Fruit fly (Drosophila melanogaster) whole organism, embryonic: ENCODE measurements around the gene Girdin.

Experiments used
- Atf6 ChIP-seq: fragments of 200-800 bp; sonication (Bioruptor generic); IDR thresholded peaks from 2 replicates; pipeline ENCODE4 v1.3.6; 2022; ENCODE audit warnings: missing biosample characterization, missing genetic modification characterization
- CG10321 ChIP-seq: fragments of 200-800 bp; sonication (Bioruptor generic); IDR thresholded peaks from 2 replicates; pipeline ENCODE4 v1.3.6; 2022; ENCODE audit warnings: missing biosample characterization, missing genetic modification characterization
- CG11504 ChIP-seq: fragments of 200-800 bp; sonication (Bioruptor generic); optimal IDR thresholded peaks from 3 replicates; lab custom pipeline; 2019; ENCODE audit warnings: missing biosample characterization, mild to moderate bottlenecking, missing genetic modification characterization, moderate library complexity
- CG11696 ChIP-seq: fragments of 200-800 bp; sonication (Bioruptor generic); IDR thresholded peaks from 2 replicates; pipeline ENCODE4 v1.3.6; 2022; ENCODE audit warnings: missing biosample characterization, missing genetic modification characterization
- CG1233 ChIP-seq: fragments of 200-800 bp; sonication (Bioruptor generic); optimal IDR thresholded peaks from 4 replicates; lab custom pipeline; 2018; ENCODE audit warnings: missing biosample characterization, mild to moderate bottlenecking, missing genetic modification characterization
- CG13123 ChIP-seq: fragments of 200-800 bp; sonication (Bioruptor generic); optimal IDR thresholded peaks from 2 replicates; lab custom pipeline; 2016; ENCODE audit warnings: missing biosample characterization, missing genetic modification characterization
- CG14014 ChIP-seq: fragments of 200-800 bp; sonication (Bioruptor generic); IDR thresholded peaks from 2 replicates; pipeline ENCODE4 v1.3.6; 2022; ENCODE audit warnings: missing biosample characterization, missing genetic modification characterization
- CG14965 ChIP-seq: fragments of 200-800 bp; sonication (Bioruptor generic); optimal IDR thresholded peaks from 2 replicates; lab custom pipeline; 2016; ENCODE audit warnings: missing biosample characterization, missing genetic modification characterization, borderline replicate concordance
- CG16863 ChIP-seq: fragments of 200-800 bp; sonication (Bioruptor generic); optimal IDR thresholded peaks from 3 replicates; lab custom pipeline; 2016; ENCODE audit warnings: missing biosample characterization, missing genetic modification characterization
- CG17385 ChIP-seq: fragments of 200-800 bp; sonication (Bioruptor generic); optimal IDR thresholded peaks from 3 replicates; lab custom pipeline; 2018; ENCODE audit warnings: missing biosample characterization, mild to moderate bottlenecking, missing genetic modification characterization
- CG18619 ChIP-seq: fragments of 200-800 bp; sonication (Bioruptor generic); optimal IDR thresholded peaks from 3 replicates; lab custom pipeline; 2017; ENCODE audit warnings: missing biosample characterization, mild to moderate bottlenecking, missing genetic modification characterization
- CG2889 ChIP-seq: fragments of 200-800 bp; sonication (Bioruptor generic); IDR thresholded peaks from 3 replicates; pipeline ENCODE4 v1.3.6; 2022; ENCODE audit warnings: missing biosample characterization, missing genetic modification characterization
- CG3281 ChIP-seq: fragments of 200-800 bp; sonication (Bioruptor generic); optimal IDR thresholded peaks from 3 replicates; lab custom pipeline; 2017; ENCODE audit warnings: missing biosample characterization, mild to moderate bottlenecking, missing genetic modification characterization
- CG3847 ChIP-seq: fragments of 200-800 bp; sonication (Bioruptor generic); IDR thresholded peaks from 2 replicates; pipeline ENCODE4 v1.3.6; 2022; ENCODE audit warnings: missing biosample characterization, missing genetic modification characterization
- CG4328 ChIP-seq: fragments of 200-800 bp; sonication (Bioruptor generic); optimal IDR thresholded peaks from 3 replicates; lab custom pipeline; 2017; ENCODE audit warnings: missing biosample characterization, missing genetic modification reagents, missing genetic modification characterization
- CG4360 ChIP-seq: fragments of 200-800 bp; sonication (Bioruptor generic); IDR thresholded peaks from 2 replicates; pipeline ENCODE4 v1.3.6; 2022; ENCODE audit warnings: missing biosample characterization, missing genetic modification characterization
- CG4424 ChIP-seq: fragments of 200-800 bp; sonication (Bioruptor generic); optimal IDR thresholded peaks from 3 replicates; lab custom pipeline; 2016; ENCODE audit warnings: missing biosample characterization, missing genetic modification characterization
- CG4854 ChIP-seq: fragments of 200-800 bp; sonication (Bioruptor generic); optimal IDR thresholded peaks from 2 replicates; lab custom pipeline; 2016; ENCODE audit warnings: missing biosample characterization, missing genetic modification characterization, inconsistent platforms
- CG6689 ChIP-seq: fragments of 200-800 bp; sonication (Bioruptor generic); IDR thresholded peaks from 2 replicates; pipeline ENCODE4 v1.3.6; 2022; ENCODE audit warnings: missing biosample characterization, missing genetic modification characterization
- CG8359 ChIP-seq: fragments of 200-800 bp; sonication (Bioruptor generic); optimal IDR thresholded peaks from 2 replicates; lab custom pipeline; 2017; ENCODE audit warnings: missing biosample characterization, mild to moderate bottlenecking, missing genetic modification characterization, borderline replicate concordance
- Ets65A ChIP-seq: fragments of 200-800 bp; sonication (Bioruptor generic); peaks from one replicate; lab custom pipeline; 2016; ENCODE audit warnings: missing biosample characterization, missing genetic modification characterization
- Ets97D ChIP-seq: fragments of 200-800 bp; sonication (Bioruptor generic); optimal IDR thresholded peaks from 3 replicates; lab custom pipeline; 2016; ENCODE audit warnings: missing biosample characterization, missing genetic modification characterization
- Hmr ChIP-seq: fragments of 200-800 bp; sonication (Bioruptor generic); optimal IDR thresholded peaks from 3 replicates; lab custom pipeline; 2017; ENCODE audit warnings: mild to moderate bottlenecking, missing biosample characterization, missing genetic modification reagents, missing genetic modification characterization
- NK7.1 ChIP-seq: fragments of 200-800 bp; sonication (Bioruptor generic); optimal IDR thresholded peaks from 3 replicates; lab custom pipeline; 2016; ENCODE audit warnings: missing biosample characterization, missing genetic modification characterization
- Oli ChIP-seq: fragments of 200-800 bp; sonication (Bioruptor generic); optimal IDR thresholded peaks from 2 replicates; lab custom pipeline; 2018; ENCODE audit warnings: missing biosample characterization, mild to moderate bottlenecking, missing genetic modification characterization, moderate library complexity
- Ravus ChIP-seq: fragments of 200-800 bp; sonication (Bioruptor generic); IDR thresholded peaks from 2 replicates; pipeline ENCODE4 v1.3.6; 2022; ENCODE audit warnings: missing biosample characterization, missing genetic modification characterization
- Rfx ChIP-seq: fragments of 200-800 bp; sonication (Bioruptor generic); IDR thresholded peaks from 2 replicates; pipeline ENCODE4 v1.3.6; 2022; ENCODE audit warnings: missing biosample characterization, missing genetic modification characterization
- Rx ChIP-seq: fragments of 200-800 bp; sonication (Bioruptor generic); IDR thresholded peaks from 2 replicates; pipeline ENCODE4 v1.3.6; 2022; ENCODE audit warnings: missing biosample characterization, missing genetic modification characterization
- Xrp1 ChIP-seq: fragments of 200-800 bp; sonication (Bioruptor generic); IDR thresholded peaks from 2 replicates; pipeline ENCODE4 v1.3.6; 2022; ENCODE audit warnings: missing biosample characterization, missing genetic modification characterization
- bbx ChIP-seq: fragments of 200-800 bp; sonication (Bioruptor generic); IDR thresholded peaks from 2 replicates; pipeline ENCODE4 v1.3.6; 2022; ENCODE audit warnings: missing biosample characterization, missing genetic modification characterization; ENCODE audit not compliant: partially characterized antibody
- bcd ChIP-seq: fragments of 200-800 bp; sonication (Bioruptor generic); optimal IDR thresholded peaks from 2 replicates; lab custom pipeline; 2017; ENCODE audit warnings: missing biosample characterization, mild to moderate bottlenecking, missing genetic modification characterization
- chif ChIP-seq, 2 experiments: fragments of 200-800 bp; sonication (Bioruptor generic); optimal IDR thresholded peaks; 3 replicates each; lab custom pipeline; 2016; ENCODE audit warnings: missing biosample characterization in 2 of 2, missing genetic modification characterization in 2 of 2
- chn ChIP-seq: fragments of 200-800 bp; sonication (Bioruptor generic); optimal IDR thresholded peaks from 2 replicates; lab custom pipeline; 2016; ENCODE audit warnings: missing biosample characterization, missing genetic modification characterization
- emc ChIP-seq: fragments of 200-800 bp; sonication (Bioruptor generic); optimal IDR thresholded peaks from 2 replicates; lab custom pipeline; 2016; ENCODE audit warnings: missing biosample characterization, missing genetic modification characterization
- fd3F ChIP-seq: fragments of 200-800 bp; sonication (Bioruptor generic); optimal IDR thresholded peaks from 2 replicates; lab custom pipeline; 2018; ENCODE audit warnings: missing biosample characterization, mild to moderate bottlenecking, missing genetic modification characterization, moderate library complexity
- ftz-f1 ChIP-seq: fragments of 200-800 bp; sonication (Bioruptor generic); optimal IDR thresholded peaks from 2 replicates; lab custom pipeline; 2016; ENCODE audit warnings: missing biosample characterization, missing genetic modification characterization
- fu2 ChIP-seq: fragments of 200-800 bp; sonication (Bioruptor generic); optimal IDR thresholded peaks from 2 replicates; lab custom pipeline; 2016; ENCODE audit warnings: missing biosample characterization, missing genetic modification characterization
- gem ChIP-seq: fragments of 200-800 bp; sonication (Bioruptor generic); optimal IDR thresholded peaks from 2 replicates; lab custom pipeline; 2019; ENCODE audit warnings: missing biosample characterization, mild to moderate bottlenecking, missing genetic modification characterization, moderate library complexity
- hbn ChIP-seq: fragments of 200-800 bp; sonication (Bioruptor generic); IDR thresholded peaks from 2 replicates; pipeline ENCODE4 v1.3.6; 2022; ENCODE audit warnings: missing biosample characterization, missing genetic modification characterization; ENCODE audit not compliant: partially characterized antibody
- inv ChIP-seq: fragments of 200-800 bp; sonication (Bioruptor generic); IDR thresholded peaks from 2 replicates; pipeline ENCODE4 v1.3.6; 2022; ENCODE audit warnings: missing biosample characterization, missing genetic modification characterization; ENCODE audit not compliant: partially characterized antibody
- lola ChIP-seq, 3 experiments: fragments of >200 bp in 2 of 3; fragments of 200-800 bp in 1 of 3; sonication (Bioruptor generic) in 1 of 3; optimal IDR thresholded peaks; 2 replicates each; lab custom pipeline; 2017 to 2019; ENCODE audit warnings: missing biosample characterization in 3 of 3, missing genetic modification characterization in 3 of 3, mild to moderate bottlenecking in 1 of 3, moderate library complexity in 1 of 3
- lov ChIP-seq, 2 experiments: fragments of 200-800 bp in 1 of 2; fragments of >200 bp in 1 of 2; sonication (Bioruptor generic) in 1 of 2; IDR thresholded peaks in 1 of 2; optimal IDR thresholded peaks in 1 of 2; 2 replicates in 1 of 2; 3 replicates in 1 of 2; pipeline versions ENCODE4 v1.3.6 to Lab custom; 2017 to 2022; ENCODE audit warnings: missing biosample characterization in 1 of 2, missing genetic modification characterization in 1 of 2
- nerfin-2 ChIP-seq: fragments of 200-800 bp; sonication (Bioruptor generic); IDR thresholded peaks from 2 replicates; pipeline ENCODE4 v1.3.6; 2022; ENCODE audit warnings: missing biosample characterization, missing genetic modification characterization; ENCODE audit not compliant: partially characterized antibody
- oc ChIP-seq: fragments of 200-800 bp; sonication (Bioruptor generic); optimal IDR thresholded peaks from 2 replicates; lab custom pipeline; 2018; ENCODE audit warnings: missing biosample characterization, mild to moderate bottlenecking, missing genetic modification characterization, moderate library complexity
- pnt ChIP-seq: fragments of 200-800 bp; sonication (Bioruptor generic); optimal IDR thresholded peaks from 3 replicates; lab custom pipeline; 2016; ENCODE audit warnings: missing biosample characterization, missing genetic modification characterization
- psq ChIP-seq: fragments of 200-800 bp; sonication (Bioruptor generic); optimal IDR thresholded peaks from 2 replicates; lab custom pipeline; 2017; ENCODE audit warnings: missing biosample characterization, missing genetic modification characterization
- rib ChIP-seq: fragments of 200-800 bp; sonication (Bioruptor generic); IDR thresholded peaks from 2 replicates; pipeline ENCODE4 v1.3.6; 2022; ENCODE audit warnings: missing biosample characterization, missing genetic modification characterization
- slp2 ChIP-seq: fragments of 200-800 bp; sonication (Bioruptor generic); optimal IDR thresholded peaks from 2 replicates; lab custom pipeline; 2016; ENCODE audit warnings: missing biosample characterization, missing genetic modification characterization
- sna ChIP-seq: fragments of 200-800 bp; sonication (Bioruptor generic); IDR thresholded peaks from 2 replicates; pipeline ENCODE4 v1.3.6; 2022; ENCODE audit warnings: missing biosample characterization, missing genetic modification characterization; ENCODE audit not compliant: partially characterized antibody
- ssp ChIP-seq: fragments of 200-800 bp; sonication (Bioruptor generic); IDR thresholded peaks from 2 replicates; pipeline ENCODE4 v1.3.6; 2022; ENCODE audit warnings: missing biosample characterization, missing genetic modification characterization

The Girdin gene

DNA sequence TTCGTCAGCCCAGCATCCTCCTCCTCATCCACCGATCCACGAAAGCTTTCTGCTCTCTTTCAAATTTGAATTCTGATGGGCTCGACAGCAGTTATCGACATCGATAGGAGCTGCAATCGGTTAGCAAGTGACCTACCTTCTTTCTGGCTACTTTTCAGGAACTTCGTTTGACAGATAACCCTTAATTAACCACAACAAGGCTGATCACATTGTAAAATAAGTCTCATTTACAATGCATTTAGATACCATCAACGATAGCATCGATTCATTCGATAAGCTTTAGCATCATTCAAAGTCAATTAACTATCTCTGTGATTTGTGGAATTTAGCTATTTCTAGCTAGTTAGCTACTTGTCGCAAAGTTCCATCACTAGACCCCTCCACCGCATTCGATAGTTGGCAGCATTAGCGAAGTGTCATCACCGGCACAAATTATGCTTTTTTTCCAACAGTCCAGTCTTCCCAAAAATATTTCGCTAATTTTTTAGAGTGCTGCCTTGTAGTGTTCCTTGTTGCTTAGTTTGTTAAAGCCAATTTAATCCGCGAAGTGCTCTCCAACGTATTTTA lies at the start of gene Girdin, which contains the start of gene MnM (continued):
- TF ChIP-seq nerfin-2 (peak; percentile 59), CG3847 (peak; percentile 73), psq (no peak), Ets97D (GFP tag; lab: Kevin White, UChicago) (peak; percentile 79), CG17385 (GFP tag; lab: Kevin White, UChicago) (no peak), hbn (peak; percentile 75), CG3281 (GFP tag; lab: Kevin White, UChicago) (no peak), CG11696 (GFP tag; lab: Robert Waterston, UW) (no peak), slp2 (GFP tag; lab: Kevin White, UChicago) (peak; percentile 51), Oli (tag; lab: Kevin White, UChicago) (peak; percentile 27), ssp (GFP tag; lab: Robert Waterston, UW) (peak; percentile 66), CG16863 (GFP tag; lab: Kevin White, UChicago) (peak; percentile 63), pnt (GFP tag; lab: Kevin White, UChicago) (peak; percentile 70), chn (GFP tag; lab: Kevin White, UChicago) (peak; percentile 78), Rx (GFP tag; lab: Robert Waterston, UW) (no peak), NK7.1 (GFP tag; lab: Kevin White, UChicago) (no peak), CG13123 (GFP tag; lab: Kevin White, UChicago) (no peak), emc (peak; percentile 26), lov (optimal IDR thresholded peaks at IDR 0.05; lab: Kevin White, UChicago) (no peak), lov (GFP tag; IDR thresholded peaks at IDR 0.05; lab: Robert Waterston, UW) (no peak), CG1233 (GFP tag; lab: Kevin White, UChicago) (no peak), CG4328 (GFP tag; lab: Kevin White, UChicago) (no peak), CG10321 (no peak), ftz-f1 (GFP tag; lab: Kevin White, UChicago) (no peak), CG8359 (GFP tag; lab: Kevin White, UChicago) (no peak), chif (GFP tag; optimal IDR thresholded peaks at IDR 0.05; lab: Kevin White, UChicago) (peak; percentile 37 to 74), bbx (peak; percentile 63), Ets65A (GFP tag; lab: Kevin White, UChicago) (peak; percentile 98), CG4360 (GFP tag; lab: Robert Waterston, UW) (no peak), oc (tag; lab: Kevin White, UChicago) (no peak), CG4854 (GFP tag; lab: Kevin White, UChicago) (no peak), gem (tag; lab: Kevin White, UChicago) (no peak), CG4424 (GFP tag; lab: Kevin White, UChicago) (peak; percentile 59), Ravus (GFP tag; lab: Robert Waterston, UW) (no peak), CG18619 (GFP tag; lab: Kevin White, UChicago) (peak; percentile 36), fu2 (GFP tag; lab: Kevin White, UChicago) (peak; percentile 82), CG2889 (GFP tag; lab: Robert Waterston, UW) (no peak), sna (GFP tag; lab: Robert Waterston, UW) (peak; percentile 88), Xrp1 (GFP tag; lab: Robert Waterston, UW) (peak; percentile 41; the same call in 1 of the 2 replicates), Rfx (GFP tag; lab: Robert Waterston, UW) (peak; percentile 75), CG11504 (tag; lab: Kevin White, UChicago) (no peak), CG14965 (GFP tag; lab: Kevin White, UChicago) (peak; percentile 38), bcd (no peak), inv (GFP tag; lab: Robert Waterston, UW) (peak; percentile 87), CG14014 (peak; percentile 37; the same call in 1 of the 2 replicates), CG6689 (peak; percentile 42; the same call in 1 of the 2 replicates), Hmr (peak; percentile 59), rib (no peak), fd3F (GFP tag; lab: Kevin White, UChicago) (peak; percentile 43), Atf6 (GFP tag; lab: Robert Waterston, UW) (no peak; the same call in 1 of the 2 replicates), lola (GFP tag; optimal IDR thresholded peaks at IDR 0.05; lab: Kevin White, UChicago) (peak in 1 of 3 experiments; percentile 58)
